Worm (Caenorhabditis elegans) whole organism, L4 larva: Measurements from ENCODE around the gene R01E6.5.

ENCODE experiments used
- lsy-2 ChIP-seq, 2 experiments: fragments of 150-350 bp in 1 of 2; sonication (generic microtip) in 1 of 2; optimal IDR thresholded peaks; 2 replicates each; lab custom pipeline; 2014 to 2017; ENCODE audit warnings: missing biosample characterization in 2 of 2, missing genetic modification characterization in 2 of 2
- madf-5 ChIP-seq, 2 experiments: fragments of 200-800 bp; sonication (Bioruptor generic); IDR thresholded peaks; 2 replicates each; pipeline ENCODE4 v1.3.6; 2022; ENCODE audit warnings: missing compliant biosample characterization in 2 of 2, missing genetic modification characterization in 2 of 2
- mdl-1 ChIP-seq, 2 experiments: fragments of 150-350 bp in 1 of 2; sonication (generic microtip) in 1 of 2; optimal IDR thresholded peaks; 2 replicates each; lab custom pipeline; 2014 to 2017; ENCODE audit warnings: missing biosample characterization in 2 of 2, missing genetic modification characterization in 2 of 2
- nhr-11 ChIP-seq: fragments of 150-350 bp; optimal IDR thresholded peaks from 2 replicates; lab custom pipeline; 2014; ENCODE audit warnings: missing biosample characterization, missing genetic modification characterization
- nhr-77 ChIP-seq: fragments of 150-350 bp; optimal IDR thresholded peaks from 2 replicates; lab custom pipeline; 2014; ENCODE audit warnings: missing biosample characterization, missing genetic modification characterization
- pha-4 ChIP-seq, 2 experiments: fragments of 150-350 bp in 1 of 2; fragments of 200-800 bp in 1 of 2; sonication (Bioruptor generic) in 1 of 2; IDR thresholded peaks in 1 of 2; optimal IDR thresholded peaks in 1 of 2; 2 replicates each; pipeline versions ENCODE4 v1.3.6 to Lab custom; 2014 to 2022; ENCODE audit warnings: missing genetic modification characterization in 2 of 2, missing genetic modification reagents in 2 of 2, missing biosample characterization in 1 of 2, missing compliant biosample characterization in 1 of 2

- TF ChIP-seq madf-5 (GFP tag; IDR thresholded peaks at IDR 0.05; lab: Robert Waterston, UW) (no peak), pha-4 (GFP tag; IDR thresholded peaks at IDR 0.05; lab: Robert Waterston, UW) (no peak), pha-4 (tag; optimal IDR thresholded peaks at IDR 0.05; lab: Kevin White, UChicago) (no peak), mdl-1 (tag; optimal IDR thresholded peaks at IDR 0.05; lab: Kevin White, UChicago) (no peak), nhr-77 (tag; lab: Kevin White, UChicago) (no peak), lsy-2 (tag; optimal IDR thresholded peaks at IDR 0.05; lab: Kevin White, UChicago) (no peak), nhr-11 (no peak)
Observed at ce11 chrX:13500568-13500967, 36.3 kb upstream of the R01E6.5 start, which contains the start of gene sad-1.
